Fruit fly (Drosophila melanogaster): ENCODE measurements around the gene CG3457.

- TF ChIP-seq CG8478 (optimal IDR thresholded peaks at IDR 0.05) (no peak), CTCF (optimal IDR thresholded peaks at IDR 0.05) (no peak)
These were observed 17.2 kb upstream of the CG3457 start for dm6 chrX:2170424-2170823.
